Worm (Caenorhabditis elegans) whole organism, L4/young adult: ENCODE data around the gene E04F6.8.

ENCODE experiments used
- dao-5 ChIP-seq: sonication (generic microtip); optimal IDR thresholded peaks from 2 replicates; lab custom pipeline; 2016; ENCODE audit warnings: missing genotype, missing genetic modification characterization, moderate library complexity, missing compliant biosample characterization
- him-1 ChIP-seq: sonication (generic microtip); optimal IDR thresholded peaks from 2 replicates; lab custom pipeline; 2016; ENCODE audit warnings: missing genotype, missing genetic modification reagents, missing genetic modification characterization, missing compliant biosample characterization

DNA sequence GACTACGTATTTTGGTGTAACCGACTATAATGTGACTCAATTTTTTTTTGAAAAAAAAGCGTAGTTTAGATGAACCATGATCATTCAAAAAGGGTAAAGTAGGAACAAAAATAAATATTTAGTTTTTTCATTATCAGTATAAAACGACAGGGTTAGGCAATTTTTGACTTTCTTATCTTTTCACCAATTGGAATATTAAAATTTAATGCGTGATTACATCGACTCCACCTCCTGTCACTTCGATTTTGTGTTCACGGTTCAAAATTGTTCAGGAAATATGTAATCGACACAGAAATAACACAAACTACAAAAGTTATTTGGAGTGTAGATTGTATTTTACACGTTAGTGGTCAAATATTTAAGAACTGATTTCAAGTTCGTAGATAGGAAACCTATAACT, 44.4 kb downstream of the E04F6.8 start:
- TF ChIP-seq dao-5 (tag; lab: Kevin White, UChicago) = no peak
- no peak for TF ChIP-seq him-1 (tag; lab: Kevin White, UChicago)
